Fruit fly (Drosophila melanogaster): ENCODE measurements around the gene CG44869.

- no peak for TF ChIP-seq Hr96 (GFP tag; optimal IDR thresholded peaks at IDR 0.05)
- TF ChIP-seq CG33017 (tag; optimal IDR thresholded peaks at IDR 0.05) = no peak
- no peak for TF ChIP-seq CG14711 (tag; optimal IDR thresholded peaks at IDR 0.05)
- no peak for TF ChIP-seq bab1 (GFP tag; optimal IDR thresholded peaks at IDR 0.05)
- TF ChIP-seq cic (GFP tag; optimal IDR thresholded peaks at IDR 0.05) = no peak
- no peak for TF ChIP-seq CG5204 (GFP tag; optimal IDR thresholded peaks at IDR 0.05)
- TF ChIP-seq Clk (GFP tag; optimal IDR thresholded peaks at IDR 0.05) = no peak
- TF ChIP-seq kay (GFP tag; ENCODE audit: borderline replicate concordance) = no peak
- no peak for TF ChIP-seq toe (GFP tag; optimal IDR thresholded peaks at IDR 0.05)
- no peak for TF ChIP-seq CG1620 (GFP tag; optimal IDR thresholded peaks at IDR 0.05)
- no peak for TF ChIP-seq ovo (GFP tag; optimal IDR thresholded peaks at IDR 0.05)
- TF ChIP-seq tj (GFP tag; optimal IDR thresholded peaks at IDR 0.05) = no peak
These were observed 17.6 kb upstream of the CG44869 start for dm6 chr2L:15435655-15436265.

All from whole organism, adult.